Fruit fly (Drosophila melanogaster) whole organism, embryonic: ENCODE measurements around the gene CG15506.

ENCODE experiments used
- Blimp-1 ChIP-seq: fragments of 200-800 bp; sonication (Bioruptor generic); optimal IDR thresholded peaks from 3 replicates; lab custom pipeline; 2018; ENCODE audit warnings: missing biosample characterization, missing genetic modification characterization, mild to moderate bottlenecking, moderate library complexity, missing genetic modification reagents
- CG10209 ChIP-seq: fragments of 200-800 bp; sonication (Bioruptor generic); optimal IDR thresholded peaks from 3 replicates; lab custom pipeline; 2017; ENCODE audit warnings: missing biosample characterization, mild to moderate bottlenecking, missing genetic modification characterization, missing genetic modification reagents
- CG1024 ChIP-seq: fragments of 200-800 bp; sonication (Bioruptor generic); IDR thresholded peaks from 2 replicates; pipeline ENCODE4 v1.3.6; 2022; ENCODE audit warnings: missing biosample characterization, missing genetic modification characterization
- CG13624 ChIP-seq: fragments of 200-800 bp; sonication (Bioruptor generic); optimal IDR thresholded peaks from 2 replicates; lab custom pipeline; 2016; ENCODE audit warnings: missing biosample characterization, missing genetic modification characterization
- CG18011 ChIP-seq: fragments of 200-800 bp; sonication (Bioruptor generic); optimal IDR thresholded peaks from 2 replicates; lab custom pipeline; 2017; ENCODE audit warnings: missing biosample characterization, missing genetic modification characterization, mild to moderate bottlenecking, moderate library complexity, missing genotype
- CG18262 ChIP-seq: fragments of 200-800 bp; optimal IDR thresholded peaks from 3 replicates; lab custom pipeline; 2019; ENCODE audit warnings: missing biosample characterization, mild to moderate bottlenecking, missing genetic modification characterization, moderate library complexity
- CG2120 ChIP-seq: fragments of 200-800 bp; sonication (Bioruptor generic); optimal IDR thresholded peaks from 3 replicates; lab custom pipeline; 2016; ENCODE audit warnings: missing biosample characterization, missing genetic modification characterization
- CG2202 ChIP-seq: fragments of 200-800 bp; sonication (Bioruptor generic); optimal IDR thresholded peaks from 2 replicates; lab custom pipeline; 2018; ENCODE audit warnings: missing biosample characterization, mild to moderate bottlenecking, missing genetic modification characterization
- CG2678 ChIP-seq: fragments of 200-800 bp; sonication (Bioruptor generic); optimal IDR thresholded peaks from 3 replicates; lab custom pipeline; 2019; ENCODE audit warnings: missing biosample characterization, mild to moderate bottlenecking, missing genetic modification characterization, moderate library complexity
- CG32532 ChIP-seq: fragments of 200-800 bp; sonication (Bioruptor generic); IDR thresholded peaks from 2 replicates; pipeline ENCODE4 v1.3.6; 2022; ENCODE audit warnings: missing biosample characterization, missing genetic modification characterization
- CG32772 ChIP-seq: fragments of 200-800 bp; sonication (Bioruptor generic); IDR thresholded peaks from 2 replicates; pipeline ENCODE4 v1.3.6; 2022; ENCODE audit warnings: missing biosample characterization, missing genetic modification characterization
- CG8388 ChIP-seq: fragments of 200-800 bp; sonication (Bioruptor generic); optimal IDR thresholded peaks from 2 replicates; lab custom pipeline; 2019; ENCODE audit warnings: missing biosample characterization, mild to moderate bottlenecking, missing genetic modification characterization, moderate library complexity
- CG9215 ChIP-seq: fragments of 200-800 bp; sonication (Bioruptor generic); IDR thresholded peaks from 2 replicates; pipeline ENCODE4 v1.3.6; 2022; ENCODE audit warnings: missing biosample characterization, missing genetic modification characterization
- CG9727 ChIP-seq: fragments of 200-800 bp; sonication (Bioruptor generic); optimal IDR thresholded peaks from 3 replicates; lab custom pipeline; 2017; ENCODE audit warnings: missing biosample characterization, mild to moderate bottlenecking, missing genetic modification characterization
- CG9932 ChIP-seq: fragments of 200-800 bp; sonication (Bioruptor generic); IDR thresholded peaks from 2 replicates; pipeline ENCODE4 v1.3.6; 2022; ENCODE audit warnings: missing biosample characterization, missing genetic modification characterization
- Dad ChIP-seq: fragments of 200-800 bp; sonication (Bioruptor generic); optimal IDR thresholded peaks from 3 replicates; lab custom pipeline; 2016; ENCODE audit warnings: missing biosample characterization, missing genetic modification characterization
- Doc2 ChIP-seq: fragments of 200-800 bp; sonication (Bioruptor generic); IDR thresholded peaks from 2 replicates; pipeline ENCODE4 v1.3.6; 2022; ENCODE audit warnings: missing biosample characterization, missing genetic modification characterization
- Drgx ChIP-seq: fragments of 200-800 bp; sonication (Bioruptor generic); IDR thresholded peaks from 2 replicates; pipeline ENCODE4 v1.3.6; 2022; ENCODE audit warnings: missing biosample characterization, missing genetic modification characterization
- E2f1 ChIP-seq: fragments of 200-800 bp; sonication (Bioruptor generic); IDR thresholded peaks from 2 replicates; pipeline ENCODE4 v1.3.6; 2022; ENCODE audit warnings: missing biosample characterization, missing genetic modification characterization
- H2.0 ChIP-seq: fragments of 200-800 bp; sonication (Bioruptor generic); IDR thresholded peaks from 2 replicates; pipeline ENCODE4 v1.3.6; 2022; ENCODE audit warnings: missing biosample characterization, missing genetic modification characterization
- HLH3B ChIP-seq: fragments of 200-800 bp; sonication (Bioruptor generic); IDR thresholded peaks from 2 replicates; pipeline ENCODE4 v1.3.6; 2022; ENCODE audit warnings: missing biosample characterization, missing genetic modification characterization
- MBD-R2 ChIP-seq: fragments of 200-800 bp; sonication (Bioruptor generic); IDR thresholded peaks from 2 replicates; pipeline ENCODE4 v1.3.6; 2022; ENCODE audit warnings: missing biosample characterization, missing genetic modification characterization
- Meics ChIP-seq: fragments of 200-800 bp; sonication (Bioruptor generic); optimal IDR thresholded peaks from 2 replicates; lab custom pipeline; 2017; ENCODE audit warnings: missing biosample characterization, mild to moderate bottlenecking, missing genetic modification characterization
- NFAT ChIP-seq: fragments of 200-800 bp; sonication (Bioruptor generic); IDR thresholded peaks from 2 replicates; pipeline ENCODE4 v1.3.6; 2022; ENCODE audit warnings: missing biosample characterization, missing genetic modification characterization
- Rx ChIP-seq: fragments of 200-800 bp; sonication (Bioruptor generic); IDR thresholded peaks from 2 replicates; pipeline ENCODE4 v1.3.6; 2022; ENCODE audit warnings: missing biosample characterization, missing genetic modification characterization
- Ssrp ChIP-seq: fragments of 200-800 bp; sonication (Bioruptor generic); optimal IDR thresholded peaks from 2 replicates; lab custom pipeline; 2018; ENCODE audit warnings: missing biosample characterization, mild to moderate bottlenecking, missing genetic modification characterization, moderate library complexity
- crol ChIP-seq: fragments of 200-800 bp; sonication (Bioruptor generic); IDR thresholded peaks from 2 replicates; pipeline ENCODE4 v1.3.6; 2022; ENCODE audit warnings: missing biosample characterization, missing genetic modification characterization
- dati ChIP-seq: fragments of 200-800 bp; sonication (Bioruptor generic); IDR thresholded peaks from 2 replicates; pipeline ENCODE4 v1.3.6; 2022; ENCODE audit warnings: missing biosample characterization, missing genetic modification characterization
- en ChIP-seq: fragments of 200-800 bp; sonication (Bioruptor generic); optimal IDR thresholded peaks from 2 replicates; lab custom pipeline; 2016; ENCODE audit warnings: missing biosample characterization, missing genetic modification characterization
- gem ChIP-seq: fragments of 200-800 bp; sonication (Bioruptor generic); optimal IDR thresholded peaks from 2 replicates; lab custom pipeline; 2019; ENCODE audit warnings: missing biosample characterization, mild to moderate bottlenecking, missing genetic modification characterization, moderate library complexity
- gfzf ChIP-seq: fragments of 200-800 bp; sonication (Bioruptor generic); optimal IDR thresholded peaks from 2 replicates; lab custom pipeline; 2016; ENCODE audit warnings: missing biosample characterization, mild to moderate bottlenecking, missing genetic modification characterization, moderate library complexity
- hb ChIP-seq: fragments of 200-800 bp; sonication (Bioruptor generic); IDR thresholded peaks from 3 replicates; pipeline ENCODE4 v1.3.6; 2022; ENCODE audit warnings: missing biosample characterization, missing genetic modification characterization; ENCODE audit not compliant: partially characterized antibody
- lbe ChIP-seq: fragments of 200-800 bp; sonication (Bioruptor generic); optimal IDR thresholded peaks from 2 replicates; lab custom pipeline; 2016; ENCODE audit warnings: missing biosample characterization, mild to moderate bottlenecking, missing genetic modification characterization
- lilli ChIP-seq: fragments of 200-800 bp; sonication (Bioruptor generic); optimal IDR thresholded peaks from 3 replicates; lab custom pipeline; 2016; ENCODE audit warnings: missing biosample characterization, missing genetic modification characterization
- nerfin-1 ChIP-seq: fragments of 200-800 bp; sonication (Bioruptor generic); optimal IDR thresholded peaks from 3 replicates; lab custom pipeline; 2019; ENCODE audit warnings: missing biosample characterization, mild to moderate bottlenecking, missing genetic modification characterization, moderate library complexity
- otp ChIP-seq: fragments of 200-800 bp; sonication (Bioruptor generic); IDR thresholded peaks from 3 replicates; pipeline ENCODE4, ENCODE4 v1.3.6; 2022; ENCODE audit warnings: missing biosample characterization, missing genetic modification characterization
- prd ChIP-seq, 3 experiments: fragments of >200 bp in 2 of 3; fragments of 200-800 bp in 1 of 3; sonication (Bioruptor generic) in 1 of 3; optimal IDR thresholded peaks in 2 of 3; IDR thresholded peaks in 1 of 3; 2 replicates in 2 of 3; 3 replicates in 1 of 3; pipeline versions ENCODE4 v1.3.6 to Lab custom; 2017 to 2022; ENCODE audit warnings: missing biosample characterization in 1 of 3, missing genetic modification characterization in 1 of 3
- row ChIP-seq: fragments of 200-800 bp; sonication (Bioruptor generic); IDR thresholded peaks from 3 replicates; pipeline ENCODE4 v1.3.6; 2022; ENCODE audit warnings: missing biosample characterization, missing genetic modification characterization
- sima ChIP-seq: fragments of 200-800 bp; sonication (Bioruptor generic); optimal IDR thresholded peaks from 2 replicates; lab custom pipeline; 2016; ENCODE audit warnings: missing biosample characterization, missing genetic modification characterization
- slbo ChIP-seq: fragments of 200-800 bp; sonication (Bioruptor generic); IDR thresholded peaks from 2 replicates; pipeline ENCODE4 v1.3.6; 2022; ENCODE audit warnings: missing biosample characterization, missing genetic modification characterization
- so ChIP-seq: fragments of 200-800 bp; sonication (Bioruptor generic); IDR thresholded peaks from 3 replicates; pipeline ENCODE4 v1.3.6; 2022; ENCODE audit warnings: missing biosample characterization, missing genetic modification characterization
- vvl ChIP-seq: fragments of 200-800 bp; sonication (Bioruptor generic); IDR thresholded peaks from 2 replicates; pipeline ENCODE4 v1.3.6; 2022; ENCODE audit warnings: missing biosample characterization, missing genetic modification characterization
- wek ChIP-seq: fragments of 200-800 bp; sonication (Bioruptor generic); optimal IDR thresholded peaks from 3 replicates; lab custom pipeline; 2018; ENCODE audit warnings: missing biosample characterization, mild to moderate bottlenecking, missing genetic modification characterization, moderate library complexity
- zen ChIP-seq: fragments of 200-800 bp; sonication (Bioruptor generic); optimal IDR thresholded peaks from 3 replicates; lab custom pipeline; 2018; ENCODE audit warnings: missing biosample characterization, mild to moderate bottlenecking, missing genetic modification characterization, moderate library complexity

CG15506 gene

dm6 chr3R:29763154-29763553, 44.7 kb downstream of the CG15506 start (continued):
- TF ChIP-seq lilli (GFP tag; lab: Kevin White, UChicago) (peak; percentile 30), otp (GFP tag; lab: Robert Waterston, UW) (no peak; the same call in 2 of the 3 replicates), so (peak; percentile 37; the same call in 1 of the 3 replicates), CG2678 (tag; lab: Kevin White, UChicago) (peak; percentile 25), nerfin-1 (no peak), MBD-R2 (GFP tag; lab: Robert Waterston, UW) (no peak), CG32772 (GFP tag; lab: Robert Waterston, UW) (0 out of 2 replicates have a peak, but pooled peaks have one; percentile 20), NFAT (GFP tag; lab: Robert Waterston, UW) (no peak), en (GFP tag; lab: Kevin White, UChicago) (no peak), lbe (GFP tag; lab: Kevin White, UChicago) (peak; percentile 98), hb (GFP tag; lab: Robert Waterston, UW) (no peak), CG9215 (no peak), CG18011 (GFP tag; lab: Kevin White, UChicago) (no peak), Ssrp (tag; lab: Kevin White, UChicago) (peak; percentile 8), CG8388 (GFP tag; lab: Kevin White, UChicago) (no peak), CG9932 (GFP tag; lab: Robert Waterston, UW) (no peak), CG1024 (GFP tag; lab: Robert Waterston, UW) (no peak), Dad (GFP tag; lab: Kevin White, UChicago) (no peak), vvl (GFP tag; lab: Robert Waterston, UW) (peak; percentile 57; the same call in 1 of the 2 replicates), CG10209 (GFP tag; lab: Kevin White, UChicago) (peak; percentile 25), CG18262 (tag; lab: Kevin White, UChicago) (peak; percentile 7), sima (GFP tag; lab: Kevin White, UChicago) (no peak), gfzf (GFP tag; lab: Kevin White, UChicago) (no peak), dati (GFP tag; lab: Robert Waterston, UW) (no peak), zen (peak; percentile 20), CG13624 (GFP tag; lab: Kevin White, UChicago) (no peak), H2.0 (GFP tag; lab: Robert Waterston, UW) (peak; percentile 26; the same call in 1 of the 2 replicates), E2f1 (GFP tag; lab: Robert Waterston, UW) (peak; percentile 25; the same call in 1 of the 2 replicates), wek (GFP tag; lab: Kevin White, UChicago) (no peak), CG2202 (tag; lab: Kevin White, UChicago) (no peak), Blimp-1 (GFP tag; lab: Kevin White, UChicago) (peak; percentile 39), CG9727 (peak; percentile 17)

DNA sequence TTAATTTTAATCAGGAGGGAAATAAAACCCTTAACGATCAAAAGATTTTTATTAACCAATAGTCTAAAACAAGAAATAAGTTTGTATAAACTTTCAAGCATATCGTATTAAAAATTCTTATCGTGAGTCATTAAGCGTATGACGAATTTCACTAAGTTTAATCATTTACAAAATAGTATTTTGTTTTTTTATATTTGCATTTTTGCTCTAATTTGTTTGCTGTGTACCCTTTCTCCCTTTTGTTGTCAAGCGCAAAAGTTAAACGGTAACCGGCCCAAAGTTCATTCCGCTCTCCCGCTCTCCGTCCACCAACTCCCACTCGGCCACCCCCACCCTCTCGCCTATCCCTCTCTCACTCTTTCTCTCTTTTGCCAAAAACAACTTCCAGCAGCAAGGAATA, 45.3 kb downstream of the CG15506 start:
- TF ChIP-seq Rx (GFP tag; lab: Robert Waterston, UW), result 0 out of 2 replicates have a peak, but pooled peaks have one; percentile 3
- 0 out of 2 replicates have a peak, but pooled peaks have one; percentile 28 for TF ChIP-seq HLH3B (GFP tag; lab: Robert Waterston, UW)
- TF ChIP-seq CG18011 (GFP tag; lab: Kevin White, UChicago), result no peak
- peak; percentile 24 for TF ChIP-seq gem (tag; lab: Kevin White, UChicago)
- TF ChIP-seq Doc2 (GFP tag; lab: Robert Waterston, UW), result no peak
- TF ChIP-seq prd (optimal IDR thresholded peaks at IDR 0.05; lab: Kevin White, UChicago), result no peak
- TF ChIP-seq prd (GFP tag; IDR thresholded peaks at IDR 0.05; lab: Robert Waterston, UW), result no peak
- peak; percentile 55; the same call in 1 of the 2 replicates for TF ChIP-seq slbo (GFP tag; lab: Robert Waterston, UW)
- TF ChIP-seq CG2120 (GFP tag; lab: Kevin White, UChicago), result peak; percentile 18
- TF ChIP-seq Drgx, result peak; percentile 6; the same call in 1 of the 2 replicates
- peak; percentile 39; the same call in 1 of the 2 replicates for TF ChIP-seq CG32532 (GFP tag; lab: Robert Waterston, UW)
- TF ChIP-seq row (GFP tag; lab: Robert Waterston, UW), result 0 out of 3 replicates have a peak, but pooled peaks have one; percentile 11
- TF ChIP-seq crol (GFP tag; lab: Robert Waterston, UW), result 0 out of 2 replicates have a peak, but pooled peaks have one; percentile 21
- TF ChIP-seq Meics (GFP tag; lab: Kevin White, UChicago), result no peak
- TF ChIP-seq, all 482 proteins: peak for 9
